Fruit fly (Drosophila melanogaster) whole organism, wandering third instar larva: ENCODE measurements around the gene Rab30.

Source experiments
- CrebA ChIP-seq: fragments of 200-800 bp; sonication (Bioruptor generic); optimal IDR thresholded peaks from 2 replicates; lab custom pipeline; 2016; ENCODE audit warnings: missing biosample characterization, mild to moderate bottlenecking, missing genetic modification characterization, borderline replicate concordance
- Dfd ChIP-seq: fragments of >200 bp; optimal IDR thresholded peaks from 2 replicates; lab custom pipeline; 2017; ENCODE audit warnings: missing biosample characterization, missing genetic modification characterization
- GATAd ChIP-seq: sonication (Bioruptor generic); optimal IDR thresholded peaks from 2 replicates; lab custom pipeline; 2016; ENCODE audit warnings: missing biosample characterization, missing genetic modification characterization
- Myc ChIP-seq: fragments of >200 bp; optimal IDR thresholded peaks from 2 replicates; lab custom pipeline; 2017
- foxo ChIP-seq, 2 experiments: fragments of 200-800 bp; sonication (Bioruptor generic); optimal IDR thresholded peaks; 2 replicates in 1 of 2; 3 replicates in 1 of 2; lab custom pipeline; 2016 to 2017; ENCODE audit warnings: missing biosample characterization in 2 of 2, missing genetic modification characterization in 2 of 2
- psq ChIP-seq: fragments of 200-800 bp; sonication (Bioruptor generic); optimal IDR thresholded peaks from 3 replicates; lab custom pipeline; 2017; ENCODE audit warnings: missing biosample characterization, mild to moderate bottlenecking, missing genetic modification characterization, moderate library complexity

DNA sequence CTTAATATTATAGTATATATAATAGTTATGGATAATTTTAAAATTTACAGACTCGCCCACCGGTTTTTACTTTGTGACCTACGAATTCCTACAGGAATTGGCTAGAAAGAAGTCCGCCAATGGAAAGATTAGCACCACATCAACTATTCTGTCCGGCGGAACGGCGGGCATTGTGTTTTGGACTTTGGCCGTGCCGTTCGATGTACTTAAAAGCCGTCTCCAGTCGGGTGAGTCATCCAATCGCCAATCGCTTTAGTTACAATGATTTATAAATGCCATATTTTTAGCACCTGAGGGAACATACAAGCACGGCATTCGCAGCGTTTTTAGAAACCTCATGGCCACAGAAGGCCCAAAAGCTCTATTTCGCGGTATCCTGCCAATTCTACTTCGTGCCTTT, 4.0 kb downstream of the Rab30 start:
- TF ChIP-seq Myc (lab: Kevin White, UChicago), result no peak
- TF ChIP-seq CrebA (GFP tag; lab: Kevin White, UChicago), result no peak
- no peak for TF ChIP-seq foxo (GFP tag; optimal IDR thresholded peaks at IDR 0.05; lab: Kevin White, UChicago)
- no peak for TF ChIP-seq psq (GFP tag; lab: Kevin White, UChicago)
- TF ChIP-seq GATAd (GFP tag; lab: Kevin White, UChicago), result no peak
- TF ChIP-seq Dfd (GFP tag; lab: Kevin White, UChicago), result no peak
